Worm (Caenorhabditis elegans) whole organism, L2 larva: ENCODE results near the gene degt-1.

Experiments
- C34F6.9 ChIP-seq: fragments of 150-350 bp; optimal IDR thresholded peaks from 2 replicates; lab custom pipeline; 2014; ENCODE audit warnings: missing biosample characterization, missing genetic modification characterization
- F13H6.1 ChIP-seq: sonication (generic microtip); optimal IDR thresholded peaks from 2 replicates; lab custom pipeline; 2016; ENCODE audit warnings: missing genetic modification characterization, missing compliant biosample characterization
- R02D3.7 ChIP-seq: fragments of 150-350 bp; optimal IDR thresholded peaks from 2 replicates; lab custom pipeline; 2014; ENCODE audit warnings: missing biosample characterization, missing genetic modification characterization
- Y55F3AM.14 ChIP-seq: fragments of 200-800 bp; sonication (Bioruptor generic); optimal IDR thresholded peaks from 2 replicates; lab custom pipeline; 2018; ENCODE audit warnings: mild to moderate bottlenecking, missing genetic modification characterization, missing compliant biosample characterization
- ZK546.5 ChIP-seq: sonication (generic microtip); optimal IDR thresholded peaks from 2 replicates; lab custom pipeline; 2017; ENCODE audit warnings: missing biosample characterization, missing genetic modification characterization
- alr-1 ChIP-seq: fragments of 150-350 bp; optimal IDR thresholded peaks from 2 replicates; lab custom pipeline; 2014; ENCODE audit warnings: missing biosample characterization, missing genetic modification characterization
- aly-2 ChIP-seq: fragments of 150-350 bp; optimal IDR thresholded peaks from 2 replicates; lab custom pipeline; 2014; ENCODE audit warnings: missing biosample characterization, missing genetic modification characterization
- ama-1 ChIP-seq: fragments of 150-350 bp; optimal IDR thresholded peaks from 2 replicates; lab custom pipeline; 2018; ENCODE audit warnings: inconsistent platforms
- blmp-1 ChIP-seq: sonication (generic microtip); optimal IDR thresholded peaks from 2 replicates; lab custom pipeline; 2017; ENCODE audit warnings: missing genetic modification characterization, mild to moderate bottlenecking, missing compliant biosample characterization, antibody characterized with exemption, moderate library complexity; ENCODE audit not compliant: insufficient read depth
- ceh-16 ChIP-seq: fragments of 150-350 bp; optimal IDR thresholded peaks from 2 replicates; lab custom pipeline; 2014; ENCODE audit warnings: missing biosample characterization, missing genetic modification characterization
- ceh-82 ChIP-seq: fragments of 150-350 bp; optimal IDR thresholded peaks from 2 replicates; lab custom pipeline; 2014; ENCODE audit warnings: missing biosample characterization, missing genetic modification characterization
- crh-2 ChIP-seq: sonication (generic microtip); optimal IDR thresholded peaks from 2 replicates; lab custom pipeline; 2017; ENCODE audit warnings: missing biosample characterization, missing genetic modification characterization
- dmd-4 ChIP-seq: sonication (generic microtip); optimal IDR thresholded peaks from 2 replicates; lab custom pipeline; 2017; ENCODE audit warnings: missing biosample characterization, missing genetic modification characterization
- elt-1 ChIP-seq: fragments of 150-350 bp; optimal IDR thresholded peaks from 2 replicates; lab custom pipeline; 2014; ENCODE audit warnings: missing biosample characterization, missing genetic modification characterization
- elt-3 ChIP-seq: sonication (generic microtip); optimal IDR thresholded peaks from 2 replicates; lab custom pipeline; 2017; ENCODE audit warnings: missing biosample characterization, missing genetic modification characterization
- fos-1 ChIP-seq: fragments of 150-350 bp; optimal IDR thresholded peaks from 2 replicates; lab custom pipeline; 2014; ENCODE audit warnings: missing biosample characterization, missing genetic modification characterization
- gmeb-1 ChIP-seq: fragments of 150-350 bp; optimal IDR thresholded peaks from 2 replicates; lab custom pipeline; 2014; ENCODE audit warnings: missing biosample characterization, missing genetic modification characterization
- lin-11 ChIP-seq: fragments of 150-350 bp; sonication (generic microtip); optimal IDR thresholded peaks from 2 replicates; lab custom pipeline; 2014; ENCODE audit warnings: missing biosample characterization, missing genetic modification characterization, inconsistent platforms, mixed read lengths
- lin-13 ChIP-seq: fragments of 150-350 bp; optimal IDR thresholded peaks from 2 replicates; lab custom pipeline; 2014; ENCODE audit warnings: missing biosample characterization, missing genetic modification reagents, missing genetic modification characterization
- lin-39 ChIP-seq: fragments of 150-350 bp; optimal IDR thresholded peaks from 2 replicates; lab custom pipeline; 2014; ENCODE audit warnings: missing biosample characterization, missing genetic modification reagents, missing genetic modification characterization
- lsy-2 ChIP-seq, 2 experiments: fragments of 150-350 bp in 1 of 2; sonication (generic microtip) in 1 of 2; optimal IDR thresholded peaks; 2 replicates each; lab custom pipeline; 2014 to 2017; ENCODE audit warnings: missing biosample characterization in 2 of 2, missing genetic modification characterization in 2 of 2
- mab-5 ChIP-seq: fragments of 150-350 bp; optimal IDR thresholded peaks from 2 replicates; lab custom pipeline; 2014; ENCODE audit warnings: missing biosample characterization, missing genetic modification characterization
- mbf-1 ChIP-seq: sonication (generic microtip); optimal IDR thresholded peaks from 2 replicates; lab custom pipeline; 2017; ENCODE audit warnings: missing biosample characterization, missing genetic modification characterization
- mdl-1 ChIP-seq, 2 experiments: fragments of 150-350 bp in 1 of 2; sonication (generic microtip) in 1 of 2; optimal IDR thresholded peaks; 2 replicates each; lab custom pipeline; 2017; ENCODE audit warnings: missing biosample characterization in 2 of 2, missing genetic modification characterization in 2 of 2
- nhr-10 ChIP-seq: sonication (generic microtip); optimal IDR thresholded peaks from 2 replicates; lab custom pipeline; 2017; ENCODE audit warnings: missing biosample characterization, missing genetic modification characterization
- nhr-11 ChIP-seq: fragments of 150-350 bp; optimal IDR thresholded peaks from 2 replicates; lab custom pipeline; 2014; ENCODE audit warnings: missing biosample characterization, missing genetic modification characterization
- nhr-12 ChIP-seq: fragments of 150-350 bp; optimal IDR thresholded peaks from 2 replicates; lab custom pipeline; 2014; ENCODE audit warnings: missing biosample characterization, missing genetic modification characterization
- nhr-129 ChIP-seq: fragments of 150-350 bp; optimal IDR thresholded peaks from 2 replicates; lab custom pipeline; 2014; ENCODE audit warnings: missing biosample characterization, missing genetic modification characterization
- nhr-21 ChIP-seq: fragments of 150-350 bp; optimal IDR thresholded peaks from 2 replicates; lab custom pipeline; 2014; ENCODE audit warnings: missing biosample characterization, missing genetic modification characterization
- nhr-23 ChIP-seq: fragments of 150-350 bp; optimal IDR thresholded peaks from 2 replicates; lab custom pipeline; 2014; ENCODE audit warnings: missing biosample characterization, missing genetic modification reagents, missing genetic modification characterization
- nhr-237 ChIP-seq: fragments of 150-350 bp; optimal IDR thresholded peaks from 2 replicates; lab custom pipeline; 2014; ENCODE audit warnings: missing biosample characterization, missing genetic modification characterization
- nhr-25 ChIP-seq: fragments of 150-350 bp; sonication (generic microtip); optimal IDR thresholded peaks from 3 replicates; lab custom pipeline; 2014; ENCODE audit warnings: missing biosample characterization, missing genetic modification characterization
- nhr-6 ChIP-seq: fragments of 150-350 bp; optimal IDR thresholded peaks from 2 replicates; lab custom pipeline; 2014; ENCODE audit warnings: missing biosample characterization, missing genetic modification characterization
- nhr-77 ChIP-seq: fragments of 150-350 bp; optimal IDR thresholded peaks from 2 replicates; lab custom pipeline; 2014; ENCODE audit warnings: missing biosample characterization, missing genetic modification characterization
- peb-1 ChIP-seq: fragments of 150-350 bp; optimal IDR thresholded peaks from 2 replicates; lab custom pipeline; 2014; ENCODE audit warnings: missing biosample characterization, missing genetic modification characterization
- sem-4 ChIP-seq: fragments of 150-350 bp; optimal IDR thresholded peaks from 2 replicates; lab custom pipeline; 2014; ENCODE audit warnings: missing biosample characterization, missing genetic modification reagents, missing genetic modification characterization
- skn-1 ChIP-seq: sonication (generic microtip); optimal IDR thresholded peaks from 2 replicates; lab custom pipeline; 2017; ENCODE audit warnings: missing biosample characterization, missing genetic modification characterization
- sma-3 ChIP-seq: sonication (generic microtip); optimal IDR thresholded peaks from 2 replicates; lab custom pipeline; 2016; ENCODE audit warnings: missing genetic modification reagents, missing genetic modification characterization, missing compliant biosample characterization
- sma-9 ChIP-seq, 2 experiments: fragments of 150-350 bp in 1 of 2; sonication (generic microtip) in 1 of 2; optimal IDR thresholded peaks; 2 replicates each; lab custom pipeline; 2014 to 2016; ENCODE audit warnings: missing genetic modification characterization in 2 of 2, mild to moderate bottlenecking in 1 of 2, missing biosample characterization in 1 of 2, missing compliant biosample characterization in 1 of 2, missing genetic modification reagents in 1 of 2, moderate library complexity in 1 of 2
- snpc-4 ChIP-seq: fragments of 150-350 bp; optimal IDR thresholded peaks from 2 replicates; lab custom pipeline; 2014; ENCODE audit warnings: missing biosample characterization, missing genetic modification characterization
- unc-39 ChIP-seq: fragments of 150-350 bp; optimal IDR thresholded peaks from 2 replicates; lab custom pipeline; 2014; ENCODE audit warnings: missing biosample characterization, missing genetic modification characterization
- unc-55 ChIP-seq: fragments of 150-350 bp; sonication (generic microtip); optimal IDR thresholded peaks from 3 replicates; lab custom pipeline; 2014; ENCODE audit warnings: missing biosample characterization, missing genetic modification reagents, missing genetic modification characterization
- unc-62 ChIP-seq: fragments of 150-350 bp; optimal IDR thresholded peaks from 2 replicates; lab custom pipeline; 2014; ENCODE audit warnings: missing biosample characterization, missing genetic modification reagents, missing genetic modification characterization
- zag-1 ChIP-seq: fragments of 150-350 bp; optimal IDR thresholded peaks from 2 replicates; lab custom pipeline; 2014; ENCODE audit warnings: missing biosample characterization, missing genetic modification characterization
- ztf-1 ChIP-seq: fragments of 200-800 bp; sonication (Bioruptor generic); conservative IDR thresholded peaks from 2 replicates; pipeline ENCODE4 v1.3.6; 2022; ENCODE audit warnings: missing genetic modification characterization, missing compliant biosample characterization
- ztf-11 ChIP-seq: sonication (generic microtip); optimal IDR thresholded peaks from 2 replicates; lab custom pipeline; 2017; ENCODE audit warnings: missing biosample characterization, missing genetic modification characterization
- ztf-4 ChIP-seq: fragments of 150-350 bp; optimal IDR thresholded peaks from 2 replicates; lab custom pipeline; 2014; ENCODE audit warnings: missing biosample characterization, missing genetic modification characterization

degt-1 gene

DNA sequence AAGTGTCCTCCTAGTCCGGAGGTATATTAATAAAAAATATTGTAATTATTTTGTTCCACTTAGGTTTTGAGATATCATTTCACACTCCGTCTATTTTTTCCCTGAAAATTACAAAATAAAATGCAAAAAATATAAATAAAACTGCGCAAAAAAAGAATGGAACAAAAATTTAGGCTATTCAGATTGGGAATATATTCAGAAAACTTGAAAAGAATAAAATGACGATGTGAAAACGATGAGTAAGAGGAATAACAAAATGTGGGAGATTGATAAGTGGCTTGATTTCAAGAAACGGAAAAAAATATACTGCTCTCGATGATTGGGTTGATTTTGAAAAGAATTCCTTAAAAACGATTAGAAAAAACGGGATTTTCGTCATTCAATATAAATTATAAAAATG, 25.9 kb upstream of the degt-1 start, which contains the start of gene dmsr-8:
Gene dmsr-8, minus strand, starts transcription at position 101 of the 400 bp plus-strand sequence.
- no peak for TF ChIP-seq lin-13 (GFP tag; lab: Kevin White, UChicago)
- no peak for TF ChIP-seq unc-55 (GFP tag; lab: Kevin White, UChicago)
- no peak for TF ChIP-seq R02D3.7 (tag; lab: Kevin White, UChicago)
- no peak for TF ChIP-seq elt-1
- no peak for TF ChIP-seq nhr-23 (tag; lab: Kevin White, UChicago)
- no peak for TF ChIP-seq unc-39 (tag; lab: Kevin White, UChicago)
- no peak for TF ChIP-seq gmeb-1
- no peak for TF ChIP-seq aly-2 (tag; lab: Kevin White, UChicago)
- no peak for TF ChIP-seq nhr-10 (tag; lab: Kevin White, UChicago)
- no peak for TF ChIP-seq C34F6.9 (tag; lab: Kevin White, UChicago)
- no peak for TF ChIP-seq nhr-21 (tag; lab: Kevin White, UChicago)
- no peak for TF ChIP-seq lin-11
- no peak for TF ChIP-seq nhr-6 (tag; lab: Kevin White, UChicago)
- TF ChIP-seq nhr-12 (tag; lab: Kevin White, UChicago) = no peak
- TF ChIP-seq sma-3 (GFP tag; lab: Kevin White, UChicago) = no peak
- no peak for TF ChIP-seq crh-2
- TF ChIP-seq nhr-11 = no peak
- no peak for TF ChIP-seq blmp-1 (tag; lab: Kevin White, UChicago)
- no peak for TF ChIP-seq ztf-4 (tag; lab: Kevin White, UChicago)
- TF ChIP-seq alr-1 = no peak

- no peak for TF ChIP-seq nhr-77
- TF ChIP-seq lin-13 (GFP tag; lab: Kevin White, UChicago) = no peak
- no peak for TF ChIP-seq ama-1 (lab: Kevin White, UChicago)
- TF ChIP-seq R02D3.7 (tag; lab: Kevin White, UChicago) = no peak
- no peak for TF ChIP-seq ceh-82 (tag; lab: Kevin White, UChicago)
Measured at ce11 chrV:10516702-10517101, 23.4 kb upstream of the degt-1 start.

DNA sequence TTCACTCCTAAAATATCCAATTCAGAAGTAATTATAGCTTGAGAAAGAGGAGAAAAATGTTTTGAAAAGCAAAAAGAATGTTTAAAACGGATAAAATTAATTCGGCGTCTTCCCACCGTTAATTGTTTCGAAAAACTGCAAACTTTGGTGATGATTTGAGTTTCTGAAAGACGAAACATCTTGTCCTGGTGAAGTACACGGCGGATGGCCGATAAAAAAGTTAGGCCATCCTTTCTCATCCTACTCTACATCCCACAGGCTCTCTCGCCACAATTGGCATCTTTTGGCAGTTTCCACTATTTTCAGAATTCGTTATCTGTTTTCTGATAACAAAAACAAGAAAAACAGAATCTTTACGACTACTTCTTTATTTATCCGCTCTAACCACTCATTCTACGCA, 14.2 kb upstream of the degt-1 start, which contains the start of the genes C35A5.8 and hda-11:
Gene C35A5.8, minus strand, starts transcription at position 7 of the 400 bp plus-strand sequence.
Gene hda-11, plus strand, starts transcription at position 283 of the 400 bp plus-strand sequence.
- TF ChIP-seq skn-1 (tag; lab: Kevin White, UChicago) = no peak
- no peak for TF ChIP-seq lin-13 (GFP tag; lab: Kevin White, UChicago)
- no peak for TF ChIP-seq elt-3 (tag; lab: Kevin White, UChicago)
- TF ChIP-seq sma-9 (GFP tag; optimal IDR thresholded peaks at IDR 0.05; lab: Kevin White, UChicago) = peak; percentile 86
- no peak for TF ChIP-seq sma-9 (tag; optimal IDR thresholded peaks at IDR 0.05; lab: Kevin White, UChicago)
- TF ChIP-seq crh-2 = peak; percentile 64
- TF ChIP-seq lsy-2 (tag; optimal IDR thresholded peaks at IDR 0.05; lab: Kevin White, UChicago) = peak; percentile 65 to 75
- no peak for TF ChIP-seq nhr-23 (tag; lab: Kevin White, UChicago)
- TF ChIP-seq nhr-129 = peak; percentile 62
- peak; percentile 34 for TF ChIP-seq sem-4
- peak; percentile 73 for TF ChIP-seq F13H6.1 (tag; lab: Kevin White, UChicago)
- no peak for TF ChIP-seq unc-62 (GFP tag; lab: Kevin White, UChicago)
- peak; percentile 30 for TF ChIP-seq nhr-21 (tag; lab: Kevin White, UChicago)
- TF ChIP-seq Y55F3AM.14 (GFP tag; lab: Kevin White, UChicago) = no peak
- TF ChIP-seq ZK546.5 = no peak
- peak; percentile 41 for TF ChIP-seq nhr-6 (tag; lab: Kevin White, UChicago)
- peak; percentile 62 for TF ChIP-seq sma-3 (GFP tag; lab: Kevin White, UChicago)
- TF ChIP-seq nhr-11 = no peak
- no peak for TF ChIP-seq elt-1
- TF ChIP-seq nhr-237 (tag; lab: Kevin White, UChicago) = no peak
- no peak for TF ChIP-seq zag-1 (tag; lab: Kevin White, UChicago)
- no peak for TF ChIP-seq R02D3.7 (tag; lab: Kevin White, UChicago)
- TF ChIP-seq ztf-4 (tag; lab: Kevin White, UChicago) = no peak
- no peak for TF ChIP-seq ceh-82 (tag; lab: Kevin White, UChicago)
- TF ChIP-seq blmp-1 (tag; lab: Kevin White, UChicago) = peak; percentile 10
- no peak for TF ChIP-seq mab-5 (tag; lab: Kevin White, UChicago)
- no peak for TF ChIP-seq nhr-10 (tag; lab: Kevin White, UChicago)
- no peak for TF ChIP-seq nhr-25 (tag; lab: Kevin White, UChicago)
- peak; percentile 44 for TF ChIP-seq fos-1
- no peak for TF ChIP-seq aly-2 (tag; lab: Kevin White, UChicago)
- TF ChIP-seq unc-39 (tag; lab: Kevin White, UChicago) = no peak
- no peak for TF ChIP-seq nhr-12 (tag; lab: Kevin White, UChicago)
- peak; percentile 76 for TF ChIP-seq gmeb-1
- TF ChIP-seq mdl-1 (tag; optimal IDR thresholded peaks at IDR 0.05; lab: Kevin White, UChicago) = no peak
- TF ChIP-seq unc-55 (GFP tag; lab: Kevin White, UChicago) = peak; percentile 77
- TF ChIP-seq ztf-11 (tag; lab: Kevin White, UChicago) = no peak
- no peak for TF ChIP-seq ztf-1 (GFP tag; lab: Robert Waterston, UW)
- TF ChIP-seq peb-1 (tag; lab: Kevin White, UChicago) = no peak
- TF ChIP-seq mbf-1 (tag; lab: Kevin White, UChicago) = no peak
- TF ChIP-seq snpc-4 (tag; lab: Kevin White, UChicago) = peak; percentile 14
- TF ChIP-seq C34F6.9 (tag; lab: Kevin White, UChicago) = peak; percentile 69
- no peak for TF ChIP-seq alr-1
- TF ChIP-seq ama-1 (lab: Kevin White, UChicago) = no peak
- no peak for TF ChIP-seq nhr-77
- TF ChIP-seq lin-39 = no peak
- TF ChIP-seq ceh-16 (tag; lab: Kevin White, UChicago) = no peak
- TF ChIP-seq dmd-4 (tag; lab: Kevin White, UChicago) = no peak
